Fruit fly (Drosophila melanogaster): ENCODE data around the gene CG7299.

CG7299 gene

dm6 chr2L:10697992-10698391 is 13.8 kb upstream of the CG7299 start, which contains the start of gene CG7300 (continued):
- TF ChIP-seq CG10959 (GFP tag; IDR thresholded peaks at IDR 0.05) (no peak), sqz (GFP tag; optimal IDR thresholded peaks at IDR 0.05) (no peak), CG1832 (GFP tag; optimal IDR thresholded peaks at IDR 0.05) (no peak), CG18599 (GFP tag; optimal IDR thresholded peaks at IDR 0.05) (peak; percentile 58), eyg (GFP tag; optimal IDR thresholded peaks at IDR 0.05) (no peak), ssp (GFP tag; IDR thresholded peaks at IDR 0.05) (peak; percentile 34; the same call in 1 of the 2 replicates), CG1647 (GFP tag; optimal IDR thresholded peaks at IDR 0.05) (peak; percentile 38), CG32767 (GFP tag; IDR thresholded peaks at IDR 0.05) (no peak), Med (GFP tag) (peak; percentile 93), Dip3 (GFP tag; optimal IDR thresholded peaks at IDR 0.05) (peak; percentile 57), sr (GFP tag; IDR thresholded peaks at IDR 0.05) (no peak), slbo (GFP tag; IDR thresholded peaks at IDR 0.05) (peak; percentile 81), ems (GFP tag; optimal IDR thresholded peaks at IDR 0.05) (peak; percentile 29), gce (GFP tag; IDR thresholded peaks at IDR 0.05) (no peak), CG16815 (GFP tag; optimal IDR thresholded peaks at IDR 0.05) (peak; percentile 15), CG11456 (GFP tag; IDR thresholded peaks at IDR 0.05) (peak; percentile 76), CG5180 (GFP tag; optimal IDR thresholded peaks at IDR 0.05) (no peak), CG12236 (GFP tag; optimal IDR thresholded peaks at IDR 0.05) (no peak), CG6272 (GFP tag; IDR thresholded peaks at IDR 0.05) (peak; percentile 38; the same call in 1 of the 2 replicates), CG8924 (tag; optimal IDR thresholded peaks at IDR 0.05) (peak; percentile 36), Hr51 (GFP tag; optimal IDR thresholded peaks at IDR 0.05) (peak; percentile 6 to 40), CG10147 (GFP tag; optimal IDR thresholded peaks at IDR 0.05) (peak; percentile 76), dm (GFP tag; optimal IDR thresholded peaks at IDR 0.05) (no peak), hth (optimal IDR thresholded peaks at IDR 0.05) (no peak), CG6683 (GFP tag; optimal IDR thresholded peaks at IDR 0.05) (no peak), HmgD (GFP tag; optimal IDR thresholded peaks at IDR 0.05) (no peak), CG1233 (GFP tag; optimal IDR thresholded peaks at IDR 0.05) (peak; percentile 52), chif (GFP tag; optimal IDR thresholded peaks at IDR 0.05) (peak; percentile 26 to 40), exex (tag; optimal IDR thresholded peaks at IDR 0.05) (no peak), rib (GFP tag; IDR thresholded peaks at IDR 0.05) (no peak), corto (GFP tag; optimal IDR thresholded peaks at IDR 0.05) (no peak), Six4 (GFP tag; optimal IDR thresholded peaks at IDR 0.05) (no peak), CG14965 (GFP tag; optimal IDR thresholded peaks at IDR 0.05; ENCODE audit: borderline replicate concordance) (no peak), Sox102F (GFP tag; optimal IDR thresholded peaks at IDR 0.05) (peak; percentile 64), NfI (GFP tag; optimal IDR thresholded peaks at IDR 0.05) (peak; percentile 46), NK7.1 (GFP tag; optimal IDR thresholded peaks at IDR 0.05) (peak; percentile 12), en (GFP tag; optimal IDR thresholded peaks at IDR 0.05) (no peak), gcm2 (GFP tag; optimal IDR thresholded peaks at IDR 0.05) (no peak), Chrac-16 (GFP tag; optimal IDR thresholded peaks at IDR 0.05) (peak; percentile 39), Dfd (GFP tag; optimal IDR thresholded peaks at IDR 0.05) (no peak), Lpt (GFP tag; optimal IDR thresholded peaks at IDR 0.05) (no peak), mld (GFP tag; IDR thresholded peaks at IDR 0.05; ENCODE audit: partially characterized antibody) (no peak), Oaz (GFP tag; IDR thresholded peaks at IDR 0.05) (no peak), CG8089 (GFP tag; optimal IDR thresholded peaks at IDR 0.05) (no peak), Myb (GFP tag; optimal IDR thresholded peaks at IDR 0.05) (peak; percentile 3), CG4707 (GFP tag; optimal IDR thresholded peaks at IDR 0.05) (no peak), CG8944 (GFP tag; optimal IDR thresholded peaks at IDR 0.05) (peak; percentile 23), az2 (GFP tag; optimal IDR thresholded peaks at IDR 0.05) (peak; percentile 31), CG3163 (GFP tag; optimal IDR thresholded peaks at IDR 0.05) (no peak), CG9797 (GFP tag; optimal IDR thresholded peaks at IDR 0.05) (no peak), CG14441 (GFP tag; IDR thresholded peaks at IDR 0.05) (peak; percentile 49), zen (tag; optimal IDR thresholded peaks at IDR 0.05) (no peak)

Measured in whole organism, embryonic.